Worm (Caenorhabditis elegans): Measurements from ENCODE around the gene pam-1.

- no peak for TF ChIP-seq lsy-2 (tag; optimal IDR thresholded peaks at IDR 0.05)
- peak in 1 of 2 experiments; percentile 34 for TF ChIP-seq mdl-1 (tag; optimal IDR thresholded peaks at IDR 0.05)
- TF ChIP-seq mep-1 (tag; optimal IDR thresholded peaks at IDR 0.05), result no peak
- no peak for TF ChIP-seq pqm-1 (tag; optimal IDR thresholded peaks at IDR 0.05)
- no peak for TF ChIP-seq R02D3.7 (tag; optimal IDR thresholded peaks at IDR 0.05)
- no peak for TF ChIP-seq aly-2 (tag; optimal IDR thresholded peaks at IDR 0.05)
- TF ChIP-seq daf-12 (tag; optimal IDR thresholded peaks at IDR 0.05), result no peak
- TF ChIP-seq dmd-6 (GFP tag; IDR thresholded peaks at IDR 0.05), result no peak
- TF ChIP-seq F37D6.2 (tag; optimal IDR thresholded peaks at IDR 0.05), result no peak
- TF ChIP-seq unc-62 (GFP tag; optimal IDR thresholded peaks at IDR 0.05 in 1 of 2), result peak in 1 of 2 experiments; percentile 90
- TF ChIP-seq unc-62 (tag; optimal IDR thresholded peaks at IDR 0.05), result no peak
- no peak for TF ChIP-seq gei-8 (GFP tag; optimal IDR thresholded peaks at IDR 0.05)
- no peak for TF ChIP-seq F10B5.3 (tag; optimal IDR thresholded peaks at IDR 0.05)
- TF ChIP-seq sdz-12 (GFP tag; optimal IDR thresholded peaks at IDR 0.05), result no peak
Measured at ce11 chrIV:7530226-7531070, 20.2 kb downstream of the pam-1 start.
